Fruit fly (Drosophila melanogaster) whole organism, pupa: Measurements from ENCODE around the gene pug.

Experiments
- CG12605 ChIP-seq: fragments of 200-800 bp; sonication (Bioruptor generic); IDR thresholded peaks from 2 replicates; pipeline ENCODE4 v1.3.6; 2022; ENCODE audit warnings: missing biosample characterization, missing genetic modification characterization
- CG17806 ChIP-seq: fragments of 200-800 bp; sonication (Bioruptor generic); optimal IDR thresholded peaks from 2 replicates; lab custom pipeline; 2018; ENCODE audit warnings: missing biosample characterization, mild to moderate bottlenecking, missing genetic modification characterization, moderate library complexity
- CG4496 ChIP-seq: fragments of 200-800 bp; sonication (Bioruptor generic); IDR thresholded peaks from 3 replicates; pipeline ENCODE4 v1.3.6; 2022; ENCODE audit warnings: missing biosample characterization, missing genetic modification characterization
- CG9948 ChIP-seq: fragments of 200-800 bp; sonication (Bioruptor generic); optimal IDR thresholded peaks from 2 replicates; lab custom pipeline; 2018; ENCODE audit warnings: missing biosample characterization, mild to moderate bottlenecking, missing genetic modification characterization, moderate library complexity
- Ets98B ChIP-seq: fragments of 200-800 bp; sonication (Bioruptor generic); IDR thresholded peaks from 2 replicates; pipeline ENCODE4 v1.3.6; 2022; ENCODE audit warnings: missing biosample characterization, missing genetic modification characterization

- TF ChIP-seq CG17806 (tag; lab: Kevin White, UChicago) (no peak), CG9948 (tag; lab: Kevin White, UChicago) (no peak), Ets98B (no peak), CG12605 (GFP tag; lab: Robert Waterston, UW) (no peak), CG4496 (GFP tag; lab: Robert Waterston, UW) (no peak)
Observed at dm6 chr3R:10726714-10727113, 30.4 kb downstream of the pug start.
